Worm (Caenorhabditis elegans): ENCODE data around the gene str-232.

DNA sequence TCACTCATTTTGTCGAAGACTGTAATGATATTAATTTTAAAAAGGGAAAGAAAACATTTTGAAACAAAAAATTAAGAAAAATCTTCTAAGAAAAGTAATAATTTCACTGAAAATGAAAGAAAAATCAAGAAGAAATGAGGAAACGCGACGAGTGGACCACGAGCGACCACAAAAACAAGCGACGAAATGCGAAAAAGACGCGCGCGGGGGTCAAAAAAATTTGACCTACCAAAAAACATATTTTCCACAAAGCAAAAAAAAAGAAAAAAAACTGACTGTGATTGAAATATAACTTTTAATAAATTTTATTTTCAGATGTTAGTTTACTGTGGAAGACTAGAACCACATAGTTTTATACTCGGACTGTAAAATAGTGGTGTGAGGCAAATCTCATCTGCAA is 43.3 kb upstream of the str-232 start, which contains the start of gene F14H3.6:
- no peak for TF ChIP-seq elt-2 (tag; optimal IDR thresholded peaks at IDR 0.05)
- TF ChIP-seq unc-39 (tag; optimal IDR thresholded peaks at IDR 0.05), result no peak
- no peak for TF ChIP-seq nfya-1 (tag; optimal IDR thresholded peaks at IDR 0.05; ENCODE audit: insufficient read depth)
- TF ChIP-seq nhr-28 (tag; optimal IDR thresholded peaks at IDR 0.05), result no peak
- TF ChIP-seq nhr-25 (tag; optimal IDR thresholded peaks at IDR 0.05), result no peak
- no peak for TF ChIP-seq nhr-237 (tag; optimal IDR thresholded peaks at IDR 0.05)
- no peak for TF ChIP-seq fos-1 (tag; optimal IDR thresholded peaks at IDR 0.05)

All from whole organism, L3 larva.